Fruit fly (Drosophila melanogaster): Measurements from ENCODE around the gene CG43841.

dm6 chrX:18437190-18437589 is 2.3 kb upstream of the CG43841 start, which contains the start of gene CG6290:
- no peak for TF ChIP-seq Myc (optimal IDR thresholded peaks at IDR 0.05)
- TF ChIP-seq Sin3A (optimal IDR thresholded peaks at IDR 0.05): no peak
- no peak for TF ChIP-seq insv (optimal IDR thresholded peaks at IDR 0.05)
- no peak for TF ChIP-seq psq (optimal IDR thresholded peaks at IDR 0.05)
- no peak for TF ChIP-seq ttk (optimal IDR thresholded peaks at IDR 0.05)
- no peak for TF ChIP-seq h (optimal IDR thresholded peaks at IDR 0.05)

Data from Kc167 (cell line).